Fruit fly (Drosophila melanogaster): ENCODE measurements around the gene CG5191.

DNA sequence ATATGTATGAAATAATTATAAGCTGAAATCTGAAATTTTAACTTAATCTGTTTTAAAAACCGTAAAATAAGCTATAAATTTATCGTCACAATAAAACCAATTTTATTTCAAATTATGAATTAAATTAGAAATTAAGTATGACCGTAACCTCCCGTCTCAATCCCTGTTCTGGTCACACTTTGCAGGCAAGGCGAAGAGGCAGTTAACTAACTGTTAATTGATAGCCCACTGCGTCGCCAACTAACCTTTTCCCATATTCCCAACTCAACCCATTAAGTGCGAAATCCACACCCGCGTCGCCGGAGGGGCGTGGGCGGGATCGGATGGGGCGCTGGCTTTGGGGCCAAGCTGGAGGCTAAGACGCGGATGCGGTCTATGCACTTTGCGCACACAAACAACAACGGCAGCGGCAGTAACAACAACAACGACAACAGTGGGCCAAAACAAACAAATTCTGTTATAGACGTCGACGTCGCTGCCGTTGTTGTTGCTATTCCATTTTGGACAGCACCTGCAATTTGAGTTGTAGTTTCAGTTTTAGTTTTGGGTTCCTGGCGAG is at the start of gene CG5191:
- TF ChIP-seq pad (GFP tag; optimal IDR thresholded peaks at IDR 0.05), result no peak
- TF ChIP-seq Clk (GFP tag; optimal IDR thresholded peaks at IDR 0.05), result no peak
- TF ChIP-seq CG33017 (tag; optimal IDR thresholded peaks at IDR 0.05), result no peak
- no peak for TF ChIP-seq kay (GFP tag; ENCODE audit: borderline replicate concordance)
- no peak for TF ChIP-seq cic (GFP tag; optimal IDR thresholded peaks at IDR 0.05)
- TF ChIP-seq CG1620 (GFP tag; optimal IDR thresholded peaks at IDR 0.05), result no peak
- no peak for TF ChIP-seq CG7045 (GFP tag; optimal IDR thresholded peaks at IDR 0.05)

Measured in whole organism, adult.